Fruit fly (Drosophila melanogaster) whole organism, larva: ENCODE measurements around the gene CG5111.

ENCODE experiments used
- noc ChIP-seq: fragments of 200-800 bp; sonication (Bioruptor generic); optimal IDR thresholded peaks from 3 replicates; lab custom pipeline; 2019; ENCODE audit warnings: missing biosample characterization, mild to moderate bottlenecking, missing genetic modification characterization, moderate library complexity

The CG5111 gene

DNA sequence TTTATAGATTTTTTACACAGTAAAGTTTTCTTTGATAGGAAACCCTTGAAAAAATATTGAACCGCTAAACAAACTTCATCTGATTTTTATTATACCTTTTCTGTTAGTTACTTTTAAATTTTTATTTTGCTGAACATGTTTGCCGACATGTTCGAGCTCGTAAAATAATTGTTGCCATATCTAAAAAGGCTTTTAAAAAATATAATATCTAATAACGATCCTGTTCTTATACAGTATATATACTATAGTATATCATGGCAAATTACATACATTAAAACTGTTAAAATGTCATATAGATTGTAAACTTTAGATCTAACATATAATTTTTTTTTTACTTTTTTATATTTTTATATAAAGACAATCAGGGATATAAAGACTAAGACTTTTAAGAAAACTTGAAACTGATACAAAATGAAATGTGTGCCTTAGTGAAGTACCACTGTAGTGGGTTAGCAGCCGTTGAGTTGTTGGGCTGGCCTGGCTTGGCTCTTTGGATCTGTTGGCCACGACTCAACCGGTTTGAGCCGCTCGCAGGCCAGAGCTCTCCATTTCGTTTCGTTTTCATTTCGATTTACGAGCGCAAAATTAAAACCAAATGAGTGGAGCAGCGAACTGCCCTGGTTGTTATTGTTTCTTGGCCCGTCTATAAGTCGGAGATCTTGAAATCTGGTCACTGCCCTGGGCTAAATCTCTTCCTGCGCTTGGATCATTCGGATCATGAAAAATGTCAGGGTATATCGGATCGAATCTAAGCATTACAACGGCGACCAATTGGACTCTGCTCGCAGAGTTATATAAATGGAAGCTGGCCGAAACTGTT lies 26.5 kb downstream of the CG5111 start:
- no peak for TF ChIP-seq noc

DNA sequence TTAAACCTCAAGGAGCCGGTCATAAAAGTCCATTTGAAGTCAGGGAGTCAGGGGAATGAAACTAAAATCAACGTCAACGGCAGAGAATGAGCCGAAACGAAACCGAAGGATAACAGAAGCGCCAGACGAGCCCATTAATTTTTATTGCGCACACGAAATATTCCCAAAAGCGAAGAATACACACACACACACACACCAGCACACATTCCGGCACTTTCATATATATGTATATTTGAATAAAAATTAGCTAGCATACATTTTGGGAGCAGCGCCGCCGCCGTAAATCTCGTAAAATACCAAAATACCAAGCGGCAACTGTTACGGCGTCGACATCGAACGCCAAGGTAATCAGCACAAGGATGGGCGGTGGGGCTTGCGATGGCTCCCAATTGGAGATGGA lies 33.1 kb downstream of the CG5111 start:
- no peak for TF ChIP-seq noc

DNA sequence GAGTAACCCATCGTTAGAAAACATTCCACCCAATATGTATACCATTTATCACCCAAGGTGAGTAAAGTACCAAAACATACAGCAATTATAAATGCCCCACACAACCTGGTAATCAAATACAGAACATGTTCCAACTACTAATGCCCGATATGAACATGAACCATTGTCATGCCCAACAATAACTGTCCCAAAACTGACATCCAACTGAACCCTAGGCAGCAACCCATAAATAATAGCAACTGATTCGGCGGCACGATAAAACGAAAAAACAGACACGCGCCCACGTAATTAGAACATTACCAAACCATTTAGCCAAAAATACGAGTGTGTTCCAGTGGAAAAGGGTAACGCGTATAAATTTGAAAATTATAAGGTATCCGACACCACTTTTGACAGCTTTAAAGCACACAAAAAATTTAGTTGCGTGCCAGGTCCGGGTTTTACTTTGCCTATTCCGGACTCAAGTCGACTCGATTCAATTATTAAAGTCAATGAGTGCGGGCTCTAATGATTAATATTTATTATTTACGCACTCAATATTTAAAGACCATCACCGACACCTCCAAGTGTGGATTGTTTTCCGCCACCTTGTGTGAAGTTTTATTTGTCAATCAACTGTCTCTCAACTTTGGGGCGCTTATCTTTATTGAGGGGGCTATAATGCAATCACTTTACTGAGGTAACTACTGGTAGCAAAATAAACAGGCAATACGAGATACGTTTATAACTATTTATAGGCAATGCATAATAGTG lies 37.7 kb downstream of the CG5111 start:
- no peak for TF ChIP-seq noc

DNA sequence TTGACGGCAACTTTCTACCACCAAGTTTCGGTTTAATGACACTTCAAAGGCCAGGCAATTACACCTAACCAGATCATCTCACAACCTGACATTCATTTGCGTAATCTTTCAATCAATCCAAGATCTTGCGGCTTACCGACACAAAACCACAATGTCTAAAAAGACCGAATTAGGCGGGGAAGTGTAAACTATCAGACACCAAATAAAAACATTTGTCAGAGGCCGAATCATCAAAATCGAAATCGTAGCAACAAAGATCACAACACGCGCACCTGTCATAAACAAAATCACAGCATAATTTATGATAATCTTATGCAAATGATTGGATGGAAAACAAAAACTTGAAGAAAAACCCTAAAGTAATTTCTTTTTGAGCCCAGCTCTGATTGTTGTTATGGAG lies 43.7 kb downstream of the CG5111 start:
- no peak for TF ChIP-seq noc

DNA sequence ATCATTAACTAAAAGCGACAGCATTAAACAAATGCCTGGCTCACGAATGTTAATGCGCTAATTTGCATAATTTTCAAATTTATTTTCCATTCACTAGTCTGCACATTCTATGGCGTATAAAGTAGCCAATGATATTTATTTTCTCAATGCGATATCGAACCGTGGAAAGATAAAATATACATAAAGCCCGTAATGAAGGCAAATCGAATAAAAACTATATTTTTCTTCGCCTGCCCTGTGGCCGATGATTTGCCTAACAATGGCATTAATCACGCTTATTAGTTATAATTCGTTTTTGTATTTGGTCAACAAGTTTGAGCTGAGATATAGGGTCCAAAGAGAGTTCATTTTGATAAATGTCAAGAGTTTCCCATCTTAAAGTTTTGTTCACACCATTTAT lies 44.4 kb downstream of the CG5111 start:
- TF ChIP-seq noc = no peak

DNA sequence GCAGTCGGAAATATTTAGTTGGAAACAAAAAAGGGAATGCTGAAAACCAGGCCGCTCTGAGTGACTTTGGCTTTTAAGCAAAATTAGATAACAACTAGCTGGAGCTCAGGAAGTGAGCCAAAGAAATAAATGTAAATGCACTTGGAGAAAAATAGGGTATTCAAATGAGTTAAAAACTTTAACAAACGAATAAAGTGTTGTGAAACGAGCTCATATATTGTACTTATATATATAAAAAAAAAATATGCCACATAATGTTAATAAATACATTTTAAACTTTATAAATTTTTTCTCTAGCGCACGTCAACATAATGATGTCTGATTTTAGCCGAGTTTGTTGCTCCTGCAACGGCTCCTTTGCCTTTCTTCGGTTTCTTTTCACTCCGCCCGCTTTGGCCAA lies 46.1 kb downstream of the CG5111 start:
- no peak for TF ChIP-seq noc

DNA sequence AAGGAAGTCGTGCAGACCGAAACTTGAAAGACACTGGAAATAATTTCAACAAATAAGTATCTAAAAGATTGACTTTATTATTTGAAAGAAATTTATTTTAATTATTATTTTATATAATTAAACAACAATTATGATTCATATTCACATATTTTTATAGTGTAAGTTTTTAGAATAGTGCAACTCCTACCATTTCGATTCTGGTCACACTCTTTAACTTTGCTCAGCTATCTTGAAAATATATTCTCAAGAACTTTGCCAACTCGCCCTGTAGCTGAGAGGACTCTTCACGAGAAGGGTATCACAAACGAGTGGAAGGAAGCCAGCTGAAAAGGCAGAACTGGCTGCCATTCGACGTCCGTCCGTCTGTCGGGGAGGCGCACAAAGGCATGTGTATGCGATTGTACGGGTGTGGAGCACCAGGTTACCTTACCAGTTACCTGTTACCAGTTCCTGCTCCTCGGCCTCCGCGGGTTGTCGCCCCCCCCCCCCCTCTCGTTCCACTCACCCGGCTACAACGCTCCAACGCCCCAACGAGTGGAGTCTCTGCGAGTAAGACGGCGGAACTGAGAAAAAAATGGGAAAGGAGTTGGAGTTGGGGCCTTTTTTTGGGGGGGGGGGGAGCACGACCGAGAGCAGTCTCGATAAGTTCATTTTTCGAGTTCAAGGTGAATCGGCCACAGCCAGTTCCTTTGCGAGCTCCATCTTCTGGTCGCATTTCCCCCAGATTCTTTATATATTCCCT lies 49.5 kb downstream of the CG5111 start:
- no peak for TF ChIP-seq noc
